Worm (Caenorhabditis elegans): ENCODE data around the gene W05H9.2.

The W05H9.2 gene

ce11 chrX:6253899-6254670 is 12.8 kb upstream of the W05H9.2 start (continued):
- no peak for TF ChIP-seq B0261.1 (tag; optimal IDR thresholded peaks at IDR 0.05)
- TF ChIP-seq lin-54 (GFP tag; optimal IDR thresholded peaks at IDR 0.05), result peak; percentile 48
- no peak for TF ChIP-seq dpl-1 (GFP tag; optimal IDR thresholded peaks at IDR 0.05)
- TF ChIP-seq lsl-1 (GFP tag; optimal IDR thresholded peaks at IDR 0.05), result no peak
- TF ChIP-seq C06A6.2 (GFP tag; conservative IDR thresholded peaks at IDR 0.05), result peak; percentile 47
- TF ChIP-seq lir-1 (GFP tag; conservative IDR thresholded peaks at IDR 0.05), result no peak
- no peak for TF ChIP-seq nhr-179 (tag; optimal IDR thresholded peaks at IDR 0.05)
- no peak for TF ChIP-seq sea-2 (GFP tag; IDR thresholded peaks at IDR 0.05)
- peak; percentile 38 for TF ChIP-seq somi-1 (GFP tag; optimal IDR thresholded peaks at IDR 0.05)
- TF ChIP-seq fkh-3 (tag; optimal IDR thresholded peaks at IDR 0.05), result peak; percentile 9
- peak; percentile 94 for TF ChIP-seq ama-1 (optimal IDR thresholded peaks at IDR 0.05)
- TF ChIP-seq ama-1 (GFP tag; optimal IDR thresholded peaks at IDR 0.05), result no peak
- TF ChIP-seq nhr-90 (tag; optimal IDR thresholded peaks at IDR 0.05), result peak; percentile 2
- no peak for TF ChIP-seq aptf-2 (GFP tag; conservative IDR thresholded peaks at IDR 0.05)
- TF ChIP-seq madf-8 (GFP tag; conservative IDR thresholded peaks at IDR 0.05), result no peak
- no peak for TF ChIP-seq madf-10 (tag; optimal IDR thresholded peaks at IDR 0.05)
- TF ChIP-seq pbrm-1 (GFP tag; IDR thresholded peaks at IDR 0.05), result no peak
- no peak for TF ChIP-seq bed-1 (GFP tag; IDR thresholded peaks at IDR 0.05)
- peak; percentile 26 for TF ChIP-seq chd-7 (tag; optimal IDR thresholded peaks at IDR 0.05)
- no peak for TF ChIP-seq cebp-2 (GFP tag; IDR thresholded peaks at IDR 0.05)
- TF ChIP-seq tlf-1 (GFP tag; optimal IDR thresholded peaks at IDR 0.05), result peak; percentile 8
- TF ChIP-seq hsf-1 (GFP tag; IDR thresholded peaks at IDR 0.05), result peak; percentile 46; the same call in 1 of the 2 replicates
- peak; percentile 42 for TF ChIP-seq F22D6.2 (tag; optimal IDR thresholded peaks at IDR 0.05)
- TF ChIP-seq ceh-91 (GFP tag; IDR thresholded peaks at IDR 0.05), result no peak
- no peak for TF ChIP-seq rpc-1 (optimal IDR thresholded peaks at IDR 0.05)
- no peak for TF ChIP-seq rpc-1 (tag; optimal IDR thresholded peaks at IDR 0.05)
- no peak for TF ChIP-seq C17E4.6 (GFP tag; IDR thresholded peaks at IDR 0.05)
- peak; percentile 10 for TF ChIP-seq zim-3 (tag; optimal IDR thresholded peaks at IDR 0.05)
- TF ChIP-seq dox-1 (GFP tag; IDR thresholded peaks at IDR 0.05), result peak; percentile 11; the same call in 1 of the 2 replicates
- peak; percentile 55 for TF ChIP-seq ztf-3 (GFP tag; optimal IDR thresholded peaks at IDR 0.05)
- TF ChIP-seq snpc-1.3 (tag; optimal IDR thresholded peaks at IDR 0.05; ENCODE audit: insufficient read depth), result no peak
- TF ChIP-seq F23B12.7 (tag; optimal IDR thresholded peaks at IDR 0.05; ENCODE audit: insufficient read depth), result no peak
- no peak for TF ChIP-seq let-607 (tag; optimal IDR thresholded peaks at IDR 0.05)
- TF ChIP-seq him-1 (tag; optimal IDR thresholded peaks at IDR 0.05), result no peak
- peak; percentile 69 for TF ChIP-seq ekl-4 (GFP tag; IDR thresholded peaks at IDR 0.05)
- TF ChIP-seq ztf-26 (tag; optimal IDR thresholded peaks at IDR 0.05), result no peak
- no peak for TF ChIP-seq F37B4.10 (GFP tag; IDR thresholded peaks at IDR 0.05)
- peak; percentile 18 for TF ChIP-seq ceh-79 (tag; optimal IDR thresholded peaks at IDR 0.05)
- TF ChIP-seq ztf-6 (GFP tag; IDR thresholded peaks at IDR 0.05), result no peak
- no peak for TF ChIP-seq bed-2 (GFP tag; IDR thresholded peaks at IDR 0.05)
- no peak for TF ChIP-seq F57A8.1 (GFP tag; optimal IDR thresholded peaks at IDR 0.05)
- no peak for TF ChIP-seq dpff-1 (tag; optimal IDR thresholded peaks at IDR 0.05)
- TF ChIP-seq unc-130 (GFP tag; optimal IDR thresholded peaks at IDR 0.05), result no peak
- peak; percentile 78 for TF ChIP-seq zfh-2 (GFP tag; conservative IDR thresholded peaks at IDR 0.05)
- no peak for TF ChIP-seq ztf-28 (GFP tag; IDR thresholded peaks at IDR 0.05)
- TF ChIP-seq T26A5.8 (tag; optimal IDR thresholded peaks at IDR 0.05), result no peak
- no peak for TF ChIP-seq mxl-1 (tag; optimal IDR thresholded peaks at IDR 0.05)
- peak; percentile 22 for TF ChIP-seq ccch-3 (GFP tag; optimal IDR thresholded peaks at IDR 0.05)
- TF ChIP-seq ztf-18 (tag; optimal IDR thresholded peaks at IDR 0.05), result no peak

All from whole organism, young adult.